Worm (Caenorhabditis elegans) whole organism, L4 larva: ENCODE data around the gene sid-2.

Experiments
- F26F4.8 ChIP-seq: fragments of 200-800 bp; sonication (Bioruptor generic); conservative IDR thresholded peaks from 2 replicates; pipeline ENCODE4 v1.3.6; 2022; ENCODE audit warnings: missing genetic modification characterization, missing compliant biosample characterization
- F37D6.2 ChIP-seq: sonication (generic microtip); optimal IDR thresholded peaks from 2 replicates; lab custom pipeline; 2016; ENCODE audit warnings: mild to moderate bottlenecking, missing genetic modification characterization, missing compliant biosample characterization
- F44E2.7 ChIP-seq: fragments of 200-800 bp; sonication (Bioruptor generic); IDR thresholded peaks from 2 replicates; pipeline ENCODE4 v2.1.2; 2022; ENCODE audit warnings: missing genetic modification characterization, missing compliant biosample characterization
- F49E8.2 ChIP-seq: sonication (generic microtip); optimal IDR thresholded peaks from 2 replicates; lab custom pipeline; 2016; ENCODE audit warnings: missing compliant biosample characterization, mild to moderate bottlenecking, missing genetic modification characterization, borderline replicate concordance
- T26A8.4 ChIP-seq: fragments of 200-800 bp; sonication (Bioruptor generic); IDR thresholded peaks from 2 replicates; pipeline ENCODE4 v1.3.6; 2022; ENCODE audit warnings: missing genetic modification characterization, missing compliant biosample characterization
- Y105C5A.15 ChIP-seq: fragments of 200-800 bp; sonication (Bioruptor generic); IDR thresholded peaks from 2 replicates; pipeline ENCODE4 v1.3.6; 2022; ENCODE audit warnings: missing genetic modification characterization, missing compliant biosample characterization
- Y75B8A.6 ChIP-seq: fragments of 200-800 bp; sonication (Bioruptor generic); IDR thresholded peaks from 2 replicates; pipeline ENCODE4 v1.3.6; 2022; ENCODE audit warnings: missing genetic modification reagents, missing genetic modification characterization, missing compliant biosample characterization
- ZK546.5 ChIP-seq, 2 experiments: sonication (generic microtip); optimal IDR thresholded peaks; 2 replicates each; lab custom pipeline; 2017; ENCODE audit warnings: missing biosample characterization in 2 of 2, missing genetic modification characterization in 2 of 2
- aha-1 ChIP-seq: fragments of 150-350 bp; peaks from one replicate; lab custom pipeline; 2014; ENCODE audit warnings: missing biosample characterization, missing genetic modification characterization
- ceh-28 ChIP-seq: fragments of 150-350 bp; optimal IDR thresholded peaks from 2 replicates; lab custom pipeline; 2014; ENCODE audit warnings: missing biosample characterization, missing genetic modification reagents, missing genetic modification characterization
- ceh-62 ChIP-seq: sonication (generic microtip); optimal IDR thresholded peaks from 2 replicates; lab custom pipeline; 2017; ENCODE audit warnings: missing biosample characterization, missing genetic modification characterization
- ces-1 ChIP-seq: fragments of 150-350 bp; sonication (generic microtip); optimal IDR thresholded peaks from 4 replicates; lab custom pipeline; 2014; ENCODE audit warnings: missing biosample characterization, missing genetic modification reagents, missing genetic modification characterization
- daf-19 ChIP-seq: fragments of 200-800 bp; sonication (Bioruptor generic); conservative IDR thresholded peaks from 2 replicates; pipeline ENCODE4 v1.3.6; 2022; ENCODE audit warnings: missing genetic modification characterization, missing compliant biosample characterization
- daf-8 ChIP-seq: fragments of 200-800 bp; sonication (Bioruptor generic); IDR thresholded peaks from 2 replicates; pipeline ENCODE4 v1.3.6; 2022; ENCODE audit warnings: missing genetic modification characterization, missing compliant biosample characterization
- dmd-6 ChIP-seq: fragments of 200-800 bp; sonication (Bioruptor generic); IDR thresholded peaks from 2 replicates; pipeline ENCODE4 v1.3.6; 2022; ENCODE audit warnings: missing genetic modification reagents, missing genetic modification characterization, missing compliant biosample characterization
- dmd-8 ChIP-seq: fragments of 200-800 bp; sonication (Bioruptor generic); IDR thresholded peaks from 2 replicates; pipeline ENCODE4 v1.3.6; 2022; ENCODE audit warnings: missing genetic modification characterization, missing compliant biosample characterization
- dve-1 ChIP-seq: sonication (generic microtip); optimal IDR thresholded peaks from 2 replicates; lab custom pipeline; 2017; ENCODE audit warnings: antibody characterized with exemption, mild to moderate bottlenecking, missing genetic modification characterization, missing compliant biosample characterization; ENCODE audit not compliant: insufficient read depth
- egl-27 ChIP-seq: sonication (generic microtip); optimal IDR thresholded peaks from 3 replicates; lab custom pipeline; 2017; ENCODE audit warnings: missing biosample characterization, missing genetic modification reagents, missing genetic modification characterization
- egl-43 ChIP-seq: fragments of 200-800 bp; sonication (Bioruptor generic); IDR thresholded peaks from 2 replicates; pipeline ENCODE4 v1.3.6; 2022; ENCODE audit warnings: missing genetic modification reagents, missing genetic modification characterization, missing compliant biosample characterization
- hlh-11 ChIP-seq: fragments of 200-800 bp; sonication (Bioruptor generic); optimal IDR thresholded peaks from 2 replicates; lab custom pipeline; 2018; ENCODE audit warnings: mild to moderate bottlenecking, missing genetic modification characterization, missing compliant biosample characterization
- hlh-30 ChIP-seq: sonication (generic microtip); optimal IDR thresholded peaks from 2 replicates; lab custom pipeline; 2017; ENCODE audit warnings: antibody characterized with exemption, mild to moderate bottlenecking, missing genetic modification characterization, missing compliant biosample characterization; ENCODE audit not compliant: insufficient read depth
- hmg-1.1 ChIP-seq: fragments of 200-800 bp; sonication (Bioruptor generic); IDR thresholded peaks from 2 replicates; pipeline ENCODE4 v1.3.6; 2022; ENCODE audit warnings: missing genetic modification reagents, missing genetic modification characterization, missing compliant biosample characterization
- lin-29 ChIP-seq: fragments of 200-800 bp; sonication (Bioruptor generic); IDR thresholded peaks from 2 replicates; pipeline ENCODE4 v1.3.6; 2022; ENCODE audit warnings: missing genetic modification reagents, missing genetic modification characterization, missing compliant biosample characterization
- lin-38 ChIP-seq: fragments of 200-800 bp; sonication (Bioruptor generic); IDR thresholded peaks from 2 replicates; pipeline ENCODE4 v1.3.6; 2022; ENCODE audit warnings: missing genetic modification reagents, missing genetic modification characterization, missing compliant biosample characterization
- lsy-2 ChIP-seq, 2 experiments: fragments of 150-350 bp in 1 of 2; sonication (generic microtip) in 1 of 2; optimal IDR thresholded peaks; 2 replicates each; lab custom pipeline; 2014 to 2017; ENCODE audit warnings: missing biosample characterization in 2 of 2, missing genetic modification characterization in 2 of 2
- madf-9 ChIP-seq: fragments of 200-800 bp; sonication (Bioruptor generic); conservative IDR thresholded peaks from 2 replicates; pipeline ENCODE4 v1.3.6; 2022; ENCODE audit warnings: missing genetic modification reagents, missing genetic modification characterization, missing compliant biosample characterization
- mdl-1 ChIP-seq, 2 experiments: fragments of 150-350 bp in 1 of 2; sonication (generic microtip) in 1 of 2; optimal IDR thresholded peaks; 2 replicates each; lab custom pipeline; 2014 to 2017; ENCODE audit warnings: missing biosample characterization in 2 of 2, missing genetic modification characterization in 2 of 2
- mes-2 ChIP-seq: sonication (generic microtip); optimal IDR thresholded peaks from 2 replicates; lab custom pipeline; 2016; ENCODE audit warnings: missing genotype, mild to moderate bottlenecking, missing genetic modification characterization, missing compliant biosample characterization; ENCODE audit not compliant: poor library complexity, severe bottlenecking
- nhr-10 ChIP-seq: fragments of 150-350 bp; optimal IDR thresholded peaks from 2 replicates; lab custom pipeline; 2014; ENCODE audit warnings: missing biosample characterization, missing genetic modification characterization
- nhr-11 ChIP-seq: fragments of 150-350 bp; optimal IDR thresholded peaks from 2 replicates; lab custom pipeline; 2014; ENCODE audit warnings: missing biosample characterization, missing genetic modification characterization
- nhr-111 ChIP-seq: fragments of 200-800 bp; sonication (Bioruptor generic); optimal IDR thresholded peaks from 2 replicates; lab custom pipeline; 2018; ENCODE audit warnings: mild to moderate bottlenecking, missing genetic modification characterization, missing compliant biosample characterization
- nhr-237 ChIP-seq: sonication (generic microtip); optimal IDR thresholded peaks from 2 replicates; lab custom pipeline; 2017; ENCODE audit warnings: missing biosample characterization, missing genetic modification characterization
- nhr-25 ChIP-seq: sonication (generic microtip); optimal IDR thresholded peaks from 2 replicates; lab custom pipeline; 2017; ENCODE audit warnings: missing genetic modification characterization, mild to moderate bottlenecking, missing compliant biosample characterization, antibody characterized with exemption, moderate library complexity, borderline replicate concordance; ENCODE audit not compliant: insufficient read depth
- nhr-28 ChIP-seq: fragments of 150-350 bp; optimal IDR thresholded peaks from 2 replicates; lab custom pipeline; 2014; ENCODE audit warnings: missing biosample characterization, missing genetic modification characterization
- nhr-42 ChIP-seq: fragments of 200-800 bp; sonication (Bioruptor generic); IDR thresholded peaks from 2 replicates; pipeline ENCODE4 v1.3.6; 2022; ENCODE audit warnings: missing genetic modification characterization, missing compliant biosample characterization
- nhr-77 ChIP-seq: fragments of 150-350 bp; optimal IDR thresholded peaks from 2 replicates; lab custom pipeline; 2014; ENCODE audit warnings: missing biosample characterization, missing genetic modification characterization
- pqm-1 ChIP-seq: sonication (generic microtip); optimal IDR thresholded peaks from 2 replicates; lab custom pipeline; 2017; ENCODE audit warnings: missing biosample characterization, missing genetic modification characterization
- saeg-2 ChIP-seq: fragments of 200-800 bp; sonication (Bioruptor generic); IDR thresholded peaks from 2 replicates; pipeline ENCODE4 v1.3.6; 2022; ENCODE audit warnings: missing genetic modification reagents, missing genetic modification characterization, missing compliant biosample characterization
- sdz-12 ChIP-seq: fragments of 200-800 bp; sonication (Bioruptor generic); optimal IDR thresholded peaks from 2 replicates; lab custom pipeline; 2018; ENCODE audit warnings: mild to moderate bottlenecking, missing genetic modification characterization, missing compliant biosample characterization
- set-16 ChIP-seq: fragments of 200-800 bp; sonication (Bioruptor generic); IDR thresholded peaks from 2 replicates; pipeline ENCODE4 v1.3.6; 2022; ENCODE audit warnings: missing genetic modification reagents, missing genetic modification characterization, missing compliant biosample characterization
- skn-1 ChIP-seq: fragments of 150-350 bp; optimal IDR thresholded peaks from 2 replicates; lab custom pipeline; 2014; ENCODE audit warnings: missing biosample characterization, missing genetic modification characterization
- snpc-1.2 ChIP-seq: fragments of 200-800 bp; sonication (Bioruptor generic); IDR thresholded peaks from 2 replicates; pipeline ENCODE4 v1.3.6; 2022; ENCODE audit warnings: missing genetic modification reagents, missing genetic modification characterization, missing compliant biosample characterization
- unc-130 ChIP-seq: sonication (generic microtip); optimal IDR thresholded peaks from 2 replicates; lab custom pipeline; 2016; ENCODE audit warnings: missing genetic modification reagents, missing genetic modification characterization, missing compliant biosample characterization
- unc-62 ChIP-seq, 3 experiments: fragments of 150-350 bp in 1 of 3; sonication (generic microtip); optimal IDR thresholded peaks in 2 of 3; peaks in 1 of 3; 1 replicate in 1 of 3; 2 replicates in 2 of 3; lab custom pipeline; 2014 to 2017; ENCODE audit warnings: missing biosample characterization in 3 of 3, missing genetic modification characterization in 3 of 3, missing genetic modification reagents in 3 of 3, missing genotype in 1 of 3
- zfp-2 ChIP-seq: sonication (generic microtip); optimal IDR thresholded peaks from 2 replicates; lab custom pipeline; 2016; ENCODE audit warnings: mild to moderate bottlenecking, missing genetic modification characterization, missing compliant biosample characterization
- zip-11 ChIP-seq: fragments of 200-800 bp; sonication (Bioruptor generic); IDR thresholded peaks from 2 replicates; pipeline ENCODE4 v1.3.6; 2022; ENCODE audit warnings: missing genetic modification characterization, missing compliant biosample characterization
- ztf-7 ChIP-seq: fragments of 150-350 bp; optimal IDR thresholded peaks from 2 replicates; lab custom pipeline; 2014; ENCODE audit warnings: missing biosample characterization, missing genetic modification characterization

sid-2 gene

DNA sequence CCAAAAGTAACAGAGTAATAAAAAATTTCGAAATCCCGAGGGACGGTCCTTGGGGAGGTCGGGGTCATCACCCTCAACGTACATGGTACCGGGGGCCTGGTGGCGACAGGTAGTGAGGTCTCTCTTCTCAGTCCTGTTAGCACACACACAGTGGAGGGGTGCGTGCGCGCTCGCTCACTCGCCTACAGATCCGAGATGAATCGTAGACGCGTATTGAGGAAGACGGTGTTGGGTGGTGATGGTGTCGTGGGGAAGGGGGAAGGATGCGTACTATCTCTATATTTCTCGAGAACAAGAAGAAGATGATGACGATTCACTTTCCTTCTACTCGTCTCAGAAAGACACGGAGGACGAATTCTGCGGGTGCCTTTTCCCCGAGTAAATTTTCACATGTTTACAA lies 34.6 kb downstream of the sid-2 start:
- no peak for TF ChIP-seq nhr-11 (tag; lab: Kevin White, UChicago)
- peak; percentile 27 for TF ChIP-seq hlh-30 (tag; lab: Kevin White, UChicago)
- 0 out of 2 replicates have a peak, but pooled peaks have one; percentile 5 for TF ChIP-seq saeg-2 (GFP tag; lab: Robert Waterston, UW)
- no peak for TF ChIP-seq mdl-1 (tag; optimal IDR thresholded peaks at IDR 0.05; lab: Kevin White, UChicago)
- TF ChIP-seq Y105C5A.15 (GFP tag; lab: Robert Waterston, UW) = no peak
- TF ChIP-seq T26A8.4 (GFP tag; lab: Robert Waterston, UW) = peak; percentile 54; the same call in 1 of the 2 replicates
- 0 out of 2 replicates have a peak, but pooled peaks have one; percentile 16 for TF ChIP-seq snpc-1.2 (GFP tag; lab: Robert Waterston, UW)
- 0 out of 2 replicates have a peak, but pooled peaks have one; percentile 12 for TF ChIP-seq hmg-1.1 (GFP tag; lab: Robert Waterston, UW)
- TF ChIP-seq nhr-77 (tag; lab: Kevin White, UChicago) = no peak
- no peak for TF ChIP-seq daf-19 (GFP tag; lab: Robert Waterston, UW)
- TF ChIP-seq aha-1 (tag; lab: Kevin White, UChicago) = peak; percentile 84
- no peak for TF ChIP-seq F44E2.7 (GFP tag; lab: Robert Waterston, UW)
- TF ChIP-seq set-16 (GFP tag; lab: Robert Waterston, UW) = peak; percentile 57
- no peak for TF ChIP-seq skn-1 (tag; lab: Kevin White, UChicago)
- no peak for TF ChIP-seq ceh-62 (tag; lab: Kevin White, UChicago)
- TF ChIP-seq ZK546.5 (tag; optimal IDR thresholded peaks at IDR 0.05; lab: Kevin White, UChicago) = no peak
- TF ChIP-seq sdz-12 (GFP tag; lab: Kevin White, UChicago) = no peak
- 0 out of 2 replicates have a peak, but pooled peaks have one; percentile 2 for TF ChIP-seq madf-9 (GFP tag; lab: Robert Waterston, UW)
- no peak for TF ChIP-seq ces-1 (GFP tag; lab: Kevin White, UChicago)
- no peak for TF ChIP-seq dmd-8 (GFP tag; lab: Robert Waterston, UW)
- no peak for TF ChIP-seq mes-2 (tag; lab: Kevin White, UChicago)
- TF ChIP-seq nhr-111 (GFP tag; lab: Kevin White, UChicago) = peak; percentile 10
- TF ChIP-seq lin-29 (GFP tag; lab: Robert Waterston, UW) = no peak
- TF ChIP-seq pqm-1 (tag; lab: Kevin White, UChicago) = no peak
- TF ChIP-seq F37D6.2 (tag; lab: Kevin White, UChicago) = no peak
- no peak for TF ChIP-seq egl-43
- TF ChIP-seq nhr-10 = no peak
- TF ChIP-seq Y75B8A.6 (GFP tag; lab: Robert Waterston, UW) = no peak
- no peak for TF ChIP-seq egl-27 (tag; lab: Kevin White, UChicago)
- TF ChIP-seq dve-1 (tag; lab: Kevin White, UChicago) = no peak
- no peak for TF ChIP-seq nhr-25 (tag; lab: Kevin White, UChicago)
- TF ChIP-seq, all 104 proteins: peak for 9

- TF ChIP-seq F49E8.2 (tag; lab: Kevin White, UChicago) (peak; percentile 17), ceh-28 (tag; lab: Kevin White, UChicago) (no peak), zip-11 (GFP tag; lab: Robert Waterston, UW) (no peak), unc-130 (no peak), F26F4.8 (GFP tag; lab: Robert Waterston, UW) (no peak)
Observed at ce11 chrIII:13714950-13715349, 35.7 kb downstream of the sid-2 start.

DNA sequence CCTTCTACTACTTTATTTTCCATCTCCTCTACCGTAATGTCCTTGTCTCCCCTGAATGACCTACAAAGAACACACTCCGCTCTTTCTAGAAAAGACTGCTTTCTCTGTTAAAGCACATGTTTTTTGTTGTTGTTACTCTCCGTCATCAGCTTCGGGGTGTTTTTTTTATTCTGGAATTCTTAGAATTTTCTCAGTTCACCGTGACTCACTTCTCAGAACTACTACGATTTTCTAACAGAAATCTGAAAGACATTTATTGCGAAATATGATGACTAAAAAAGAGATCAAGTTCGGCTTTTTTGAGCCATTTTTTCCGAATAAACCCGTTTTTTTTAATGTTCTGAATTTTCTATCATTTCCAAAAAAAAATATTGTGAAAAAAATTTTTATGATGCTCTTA lies 37.0 kb downstream of the sid-2 start:
- TF ChIP-seq unc-62 (GFP tag; optimal IDR thresholded peaks at IDR 0.05 in 1 of 2; lab: Kevin White, UChicago) = peak in 1 of 2 experiments; percentile 2
- TF ChIP-seq unc-62 (tag; optimal IDR thresholded peaks at IDR 0.05; lab: Kevin White, UChicago) = no peak
- no peak for TF ChIP-seq sdz-12 (GFP tag; lab: Kevin White, UChicago)
- TF ChIP-seq dmd-8 (GFP tag; lab: Robert Waterston, UW) = no peak
- TF ChIP-seq daf-8 (GFP tag; lab: Robert Waterston, UW) = no peak
- 0 out of 2 replicates have a peak, but pooled peaks have one; percentile 9 for TF ChIP-seq lin-38 (GFP tag; lab: Robert Waterston, UW)
- no peak for TF ChIP-seq ztf-7 (tag; lab: Kevin White, UChicago)
- TF ChIP-seq nhr-237 = no peak
- no peak for TF ChIP-seq nhr-42 (GFP tag; lab: Robert Waterston, UW)
- no peak for TF ChIP-seq skn-1 (tag; lab: Kevin White, UChicago)
- TF ChIP-seq dmd-6 = no peak
- TF ChIP-seq lsy-2 (tag; optimal IDR thresholded peaks at IDR 0.05; lab: Kevin White, UChicago) = peak in 1 of 2 experiments; percentile 43
- no peak for TF ChIP-seq zfp-2
- no peak for TF ChIP-seq F44E2.7 (GFP tag; lab: Robert Waterston, UW)
- no peak for TF ChIP-seq hlh-11
- TF ChIP-seq F37D6.2 (tag; lab: Kevin White, UChicago) = peak; percentile 29
- no peak for TF ChIP-seq nhr-28 (tag; lab: Kevin White, UChicago)
- peak in 1 of 2 experiments; percentile 12 for TF ChIP-seq mdl-1 (tag; optimal IDR thresholded peaks at IDR 0.05; lab: Kevin White, UChicago)
- TF ChIP-seq T26A8.4 (GFP tag; lab: Robert Waterston, UW) = peak; percentile 21; the same call in 1 of the 2 replicates
